Fruit fly (Drosophila melanogaster): ENCODE measurements around the gene spoon.
A peak's percentile ranks its signal among the peaks of the same experiment; 100 is the strongest.

Gene spoon

DNA sequence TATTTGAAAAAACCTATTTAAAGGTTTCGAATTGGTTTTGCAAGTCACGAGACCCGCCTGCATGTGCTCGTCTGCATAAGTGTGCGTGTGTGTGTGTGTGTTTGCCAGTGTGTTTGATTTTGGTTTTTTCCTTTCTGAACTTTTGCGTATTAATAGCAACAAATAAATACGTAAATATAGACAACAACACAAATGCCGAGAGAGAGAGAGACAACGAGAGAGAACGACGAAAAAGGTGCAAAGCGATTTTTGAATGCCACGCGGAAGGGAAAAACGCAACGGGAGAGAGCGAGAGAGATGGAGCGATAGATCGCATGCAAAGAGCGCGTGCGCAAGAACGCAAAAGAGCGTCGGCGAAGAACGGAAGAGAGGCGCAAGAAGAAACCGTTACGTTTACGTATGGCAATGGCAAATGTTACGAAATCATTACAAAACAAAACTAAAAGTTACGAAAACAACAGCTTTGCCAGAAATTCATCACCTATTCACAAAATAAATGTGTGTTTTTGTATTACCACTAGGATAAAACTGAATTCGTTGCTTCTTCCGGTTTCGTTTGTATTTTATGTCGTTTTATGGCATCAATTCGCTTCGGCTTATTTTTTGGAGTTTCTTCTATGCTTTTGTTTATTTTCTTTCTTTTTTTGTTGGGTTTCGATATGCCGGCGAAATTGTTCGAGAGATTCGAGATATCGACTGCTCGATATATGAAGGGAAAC, 2.7 kb downstream of the spoon start (continued):
- peak; percentile 20 for TF ChIP-seq gcm (GFP tag; optimal IDR thresholded peaks at IDR 0.05)
- peak; percentile 79 to 91 for TF ChIP-seq Trl (optimal IDR thresholded peaks at IDR 0.05)
- no peak for TF ChIP-seq Trl (GFP tag; optimal IDR thresholded peaks at IDR 0.05)
- no peak for TF ChIP-seq Fer1 (GFP tag; optimal IDR thresholded peaks at IDR 0.05)
- no peak for TF ChIP-seq sug (tag; optimal IDR thresholded peaks at IDR 0.05)
- peak; percentile 58 for TF ChIP-seq yki (optimal IDR thresholded peaks at IDR 0.05)
- peak; percentile 90 for TF ChIP-seq CG3163 (GFP tag; optimal IDR thresholded peaks at IDR 0.05)
- TF ChIP-seq sens (GFP tag) = no peak
- TF ChIP-seq cg (GFP tag; optimal IDR thresholded peaks at IDR 0.05) = peak; percentile 70
- peak; percentile 54 for TF ChIP-seq dm (GFP tag; optimal IDR thresholded peaks at IDR 0.05)
- TF ChIP-seq CG1832 (GFP tag; optimal IDR thresholded peaks at IDR 0.05) = peak; percentile 78
- TF ChIP-seq Hr51 (GFP tag; optimal IDR thresholded peaks at IDR 0.05) = no peak
- TF ChIP-seq CG15601 (tag; optimal IDR thresholded peaks at IDR 0.05) = no peak
- TF ChIP-seq nom (GFP tag; optimal IDR thresholded peaks at IDR 0.05) = peak; percentile 16
- no peak for TF ChIP-seq stc (GFP tag; IDR thresholded peaks at IDR 0.05)
- peak; percentile 95 for TF ChIP-seq CG9437 (GFP tag; optimal IDR thresholded peaks at IDR 0.05)
- TF ChIP-seq Aef1 (GFP tag; IDR thresholded peaks at IDR 0.05) = peak; percentile 35; the same call in 2 of the 3 replicates
- no peak for TF ChIP-seq CG9797 (GFP tag; optimal IDR thresholded peaks at IDR 0.05)
- TF ChIP-seq CG4707 (GFP tag; optimal IDR thresholded peaks at IDR 0.05) = no peak
- peak; percentile 32; the same call in 1 of the 2 replicates for TF ChIP-seq crol (GFP tag; IDR thresholded peaks at IDR 0.05)
- TF ChIP-seq CG11695 (GFP tag; IDR thresholded peaks at IDR 0.05) = 0 out of 3 replicates have a peak, but pooled peaks have one; percentile 11
- TF ChIP-seq jumu (GFP tag; optimal IDR thresholded peaks at IDR 0.05) = no peak
- peak; percentile 5 for TF ChIP-seq Deaf1 (tag; optimal IDR thresholded peaks at IDR 0.05)
- TF ChIP-seq CG13287 (GFP tag; IDR thresholded peaks at IDR 0.05; ENCODE audit: partially characterized antibody) = peak; percentile 24; the same call in 1 of the 2 replicates
- TF ChIP-seq Lpt (GFP tag; optimal IDR thresholded peaks at IDR 0.05) = no peak
- no peak for TF ChIP-seq Doc2 (GFP tag; IDR thresholded peaks at IDR 0.05)
- TF ChIP-seq chinmo (GFP tag; IDR thresholded peaks at IDR 0.05; ENCODE audit: partially characterized antibody) = peak; percentile 95
- TF ChIP-seq Oli (tag; optimal IDR thresholded peaks at IDR 0.05) = no peak
- peak; percentile 40; the same call in 2 of the 3 replicates for TF ChIP-seq CG34224 (GFP tag; IDR thresholded peaks at IDR 0.05; ENCODE audit: partially characterized antibody)
- no peak for TF ChIP-seq CG18011 (GFP tag; optimal IDR thresholded peaks at IDR 0.05)
- no peak for TF ChIP-seq CG15514 (GFP tag; optimal IDR thresholded peaks at IDR 0.05)
- TF ChIP-seq zfh2 (GFP tag; optimal IDR thresholded peaks at IDR 0.05) = no peak
- TF ChIP-seq cwo (GFP tag; optimal IDR thresholded peaks at IDR 0.05) = peak; percentile 88

DNA sequence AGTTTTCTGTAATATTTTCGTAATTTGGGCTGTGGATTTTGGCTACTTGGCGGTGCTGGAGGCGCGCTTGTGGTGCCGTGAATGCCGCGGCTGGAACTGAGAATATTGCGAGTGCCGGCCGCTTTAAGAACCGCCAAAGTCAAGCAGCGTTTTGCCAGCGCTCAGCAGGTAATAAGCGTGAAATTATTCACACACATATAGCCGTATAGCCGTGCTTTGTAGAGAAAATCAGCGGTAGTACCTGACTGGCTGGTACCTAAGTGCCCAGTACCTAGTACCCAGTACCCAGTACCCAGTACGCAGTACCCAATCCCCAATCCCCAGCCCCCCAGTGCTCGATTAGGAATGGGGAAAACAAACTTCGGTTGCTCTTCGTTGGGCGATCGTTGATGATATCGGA, 9.9 kb downstream of the spoon start, which contains the start of gene NAAT1:
Gene NAAT1, minus strand, starts transcription at position 101 of the 400 bp plus-strand sequence.
- peak; percentile 38 for TF ChIP-seq Deaf1 (tag; optimal IDR thresholded peaks at IDR 0.05)
- TF ChIP-seq lov (optimal IDR thresholded peaks at IDR 0.05) = no peak
- TF ChIP-seq lov (GFP tag; IDR thresholded peaks at IDR 0.05) = no peak

DNA sequence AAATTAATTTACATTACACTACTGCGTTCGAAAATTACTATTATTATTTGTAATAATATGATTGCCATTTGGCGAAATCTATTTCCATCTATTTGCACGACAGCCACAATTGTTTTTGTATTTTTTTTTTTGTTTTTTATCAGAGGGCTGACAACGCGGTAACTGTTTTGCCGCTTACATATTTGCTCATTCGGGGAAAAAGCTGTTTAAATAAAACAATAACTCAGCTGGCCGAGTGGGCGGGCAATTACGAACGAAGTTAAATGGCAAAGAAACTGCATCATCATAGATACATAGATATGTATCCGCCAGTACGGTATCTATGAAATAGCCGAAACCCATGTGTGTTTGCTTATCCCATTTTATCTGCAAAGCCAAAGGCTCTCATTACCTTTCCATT, 11.8 kb downstream of the spoon start:
- TF ChIP-seq MBD-R2 (GFP tag; IDR thresholded peaks at IDR 0.05) (no peak), dmrt11E (tag; optimal IDR thresholded peaks at IDR 0.05) (no peak), chinmo (GFP tag; IDR thresholded peaks at IDR 0.05; ENCODE audit: partially characterized antibody) (no peak), CG2875 (GFP tag; optimal IDR thresholded peaks at IDR 0.05) (no peak), CG7745 (tag; optimal IDR thresholded peaks at IDR 0.05) (no peak), CG6175 (GFP tag; IDR thresholded peaks at IDR 0.05) (no peak), Optix (GFP tag; IDR thresholded peaks at IDR 0.05) (no peak), lab (GFP tag; optimal IDR thresholded peaks at IDR 0.05) (peak; percentile 72), sens-2 (GFP tag; IDR thresholded peaks at IDR 0.05) (no peak), cwo (GFP tag; optimal IDR thresholded peaks at IDR 0.05) (peak; percentile 3), CG12071 (GFP tag; optimal IDR thresholded peaks at IDR 0.05) (peak; percentile 4), yki (optimal IDR thresholded peaks at IDR 0.05) (no peak), gfzf (GFP tag; optimal IDR thresholded peaks at IDR 0.05) (no peak), CG34376 (GFP tag; optimal IDR thresholded peaks at IDR 0.05) (peak; percentile 17), caup (GFP tag; optimal IDR thresholded peaks at IDR 0.05; ENCODE audit: severe bottlenecking) (peak; percentile 11), Lhr (GFP tag; optimal IDR thresholded peaks at IDR 0.05) (no peak)
